Worm (Caenorhabditis elegans) whole organism, young adult: ENCODE results near the gene srd-38.

Source experiments
- cebp-2 ChIP-seq: fragments of 200-800 bp; sonication (Bioruptor generic); IDR thresholded peaks from 2 replicates; pipeline ENCODE4 v1.3.6; 2022; ENCODE audit warnings: missing genetic modification characterization, missing compliant biosample characterization
- rpc-1 ChIP-seq, 2 experiments: fragments of 150-350 bp in 1 of 2; sonication (generic microtip) in 1 of 2; optimal IDR thresholded peaks; 2 replicates each; lab custom pipeline; 2014 to 2018; ENCODE audit warnings: missing biosample characterization in 1 of 2, missing genetic modification characterization in 1 of 2, missing genetic modification reagents in 1 of 2, missing genotype in 1 of 2

DNA sequence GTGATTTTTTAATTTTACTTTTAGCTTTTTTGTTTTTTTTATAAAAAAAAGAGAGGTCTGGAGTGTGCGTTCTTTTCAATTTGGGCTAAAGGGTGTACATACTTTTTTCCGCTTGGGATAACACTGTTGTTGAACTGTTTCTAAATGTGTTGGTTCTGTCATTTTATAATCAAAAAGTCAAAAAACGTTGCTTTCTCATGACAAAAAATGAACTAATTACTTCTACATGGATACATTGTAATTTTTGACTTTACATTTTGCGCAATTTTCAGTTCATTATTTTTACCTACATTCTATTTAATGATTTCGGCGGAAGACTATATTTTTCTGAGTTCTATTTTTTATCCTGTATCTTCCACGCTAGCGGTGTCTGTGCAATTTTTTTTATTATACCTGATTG, at the start of gene srd-38:
- TF ChIP-seq cebp-2 (GFP tag; lab: Robert Waterston, UW): no peak
- no peak for TF ChIP-seq rpc-1 (optimal IDR thresholded peaks at IDR 0.05; lab: Kevin White, UChicago)
- no peak for TF ChIP-seq rpc-1 (tag; optimal IDR thresholded peaks at IDR 0.05; lab: Kevin White, UChicago)
